Worm (Caenorhabditis elegans) whole organism, L2 larva: ENCODE results near the gene K03H6.1.

Source experiments
- C34F6.9 ChIP-seq: fragments of 150-350 bp; optimal IDR thresholded peaks from 2 replicates; lab custom pipeline; 2014; ENCODE audit warnings: missing biosample characterization, missing genetic modification characterization
- F13H6.1 ChIP-seq: sonication (generic microtip); optimal IDR thresholded peaks from 2 replicates; lab custom pipeline; 2016; ENCODE audit warnings: missing genetic modification characterization, missing compliant biosample characterization
- R02D3.7 ChIP-seq: fragments of 150-350 bp; optimal IDR thresholded peaks from 2 replicates; lab custom pipeline; 2014; ENCODE audit warnings: missing biosample characterization, missing genetic modification characterization
- Y55F3AM.14 ChIP-seq: fragments of 200-800 bp; sonication (Bioruptor generic); optimal IDR thresholded peaks from 2 replicates; lab custom pipeline; 2018; ENCODE audit warnings: mild to moderate bottlenecking, missing genetic modification characterization, missing compliant biosample characterization
- ZK546.5 ChIP-seq: sonication (generic microtip); optimal IDR thresholded peaks from 2 replicates; lab custom pipeline; 2017; ENCODE audit warnings: missing biosample characterization, missing genetic modification characterization
- alr-1 ChIP-seq: fragments of 150-350 bp; optimal IDR thresholded peaks from 2 replicates; lab custom pipeline; 2014; ENCODE audit warnings: missing biosample characterization, missing genetic modification characterization
- aly-2 ChIP-seq: fragments of 150-350 bp; optimal IDR thresholded peaks from 2 replicates; lab custom pipeline; 2014; ENCODE audit warnings: missing biosample characterization, missing genetic modification characterization
- ama-1 ChIP-seq: fragments of 150-350 bp; optimal IDR thresholded peaks from 2 replicates; lab custom pipeline; 2018; ENCODE audit warnings: inconsistent platforms
- blmp-1 ChIP-seq: sonication (generic microtip); optimal IDR thresholded peaks from 2 replicates; lab custom pipeline; 2017; ENCODE audit warnings: missing genetic modification characterization, mild to moderate bottlenecking, missing compliant biosample characterization, antibody characterized with exemption, moderate library complexity; ENCODE audit not compliant: insufficient read depth
- ceh-16 ChIP-seq: fragments of 150-350 bp; optimal IDR thresholded peaks from 2 replicates; lab custom pipeline; 2014; ENCODE audit warnings: missing biosample characterization, missing genetic modification characterization
- ceh-82 ChIP-seq: fragments of 150-350 bp; optimal IDR thresholded peaks from 2 replicates; lab custom pipeline; 2014; ENCODE audit warnings: missing biosample characterization, missing genetic modification characterization
- crh-2 ChIP-seq: sonication (generic microtip); optimal IDR thresholded peaks from 2 replicates; lab custom pipeline; 2017; ENCODE audit warnings: missing biosample characterization, missing genetic modification characterization
- dmd-4 ChIP-seq: sonication (generic microtip); optimal IDR thresholded peaks from 2 replicates; lab custom pipeline; 2017; ENCODE audit warnings: missing biosample characterization, missing genetic modification characterization
- egl-27 ChIP-seq: sonication (generic microtip); optimal IDR thresholded peaks from 3 replicates; lab custom pipeline; 2017; ENCODE audit warnings: missing biosample characterization, missing genetic modification reagents, missing genetic modification characterization
- elt-1 ChIP-seq: fragments of 150-350 bp; optimal IDR thresholded peaks from 2 replicates; lab custom pipeline; 2014; ENCODE audit warnings: missing biosample characterization, missing genetic modification characterization
- elt-3 ChIP-seq: sonication (generic microtip); optimal IDR thresholded peaks from 2 replicates; lab custom pipeline; 2017; ENCODE audit warnings: missing biosample characterization, missing genetic modification characterization
- fos-1 ChIP-seq: fragments of 150-350 bp; optimal IDR thresholded peaks from 2 replicates; lab custom pipeline; 2014; ENCODE audit warnings: missing biosample characterization, missing genetic modification characterization
- gmeb-1 ChIP-seq: fragments of 150-350 bp; optimal IDR thresholded peaks from 2 replicates; lab custom pipeline; 2014; ENCODE audit warnings: missing biosample characterization, missing genetic modification characterization
- lin-11 ChIP-seq: fragments of 150-350 bp; sonication (generic microtip); optimal IDR thresholded peaks from 2 replicates; lab custom pipeline; 2014; ENCODE audit warnings: missing biosample characterization, missing genetic modification characterization, inconsistent platforms, mixed read lengths
- lin-13 ChIP-seq: fragments of 150-350 bp; optimal IDR thresholded peaks from 2 replicates; lab custom pipeline; 2014; ENCODE audit warnings: missing biosample characterization, missing genetic modification reagents, missing genetic modification characterization
- lin-39 ChIP-seq: fragments of 150-350 bp; optimal IDR thresholded peaks from 2 replicates; lab custom pipeline; 2014; ENCODE audit warnings: missing biosample characterization, missing genetic modification reagents, missing genetic modification characterization
- lsy-2 ChIP-seq, 2 experiments: fragments of 150-350 bp in 1 of 2; sonication (generic microtip) in 1 of 2; optimal IDR thresholded peaks; 2 replicates each; lab custom pipeline; 2014 to 2017; ENCODE audit warnings: missing biosample characterization in 2 of 2, missing genetic modification characterization in 2 of 2
- mab-5 ChIP-seq: fragments of 150-350 bp; optimal IDR thresholded peaks from 2 replicates; lab custom pipeline; 2014; ENCODE audit warnings: missing biosample characterization, missing genetic modification characterization
- mbf-1 ChIP-seq: sonication (generic microtip); optimal IDR thresholded peaks from 2 replicates; lab custom pipeline; 2017; ENCODE audit warnings: missing biosample characterization, missing genetic modification characterization
- mdl-1 ChIP-seq, 2 experiments: fragments of 150-350 bp in 1 of 2; sonication (generic microtip) in 1 of 2; optimal IDR thresholded peaks; 2 replicates each; lab custom pipeline; 2017; ENCODE audit warnings: missing biosample characterization in 2 of 2, missing genetic modification characterization in 2 of 2
- nhr-10 ChIP-seq: sonication (generic microtip); optimal IDR thresholded peaks from 2 replicates; lab custom pipeline; 2017; ENCODE audit warnings: missing biosample characterization, missing genetic modification characterization
- nhr-11 ChIP-seq: fragments of 150-350 bp; optimal IDR thresholded peaks from 2 replicates; lab custom pipeline; 2014; ENCODE audit warnings: missing biosample characterization, missing genetic modification characterization
- nhr-12 ChIP-seq: fragments of 150-350 bp; optimal IDR thresholded peaks from 2 replicates; lab custom pipeline; 2014; ENCODE audit warnings: missing biosample characterization, missing genetic modification characterization
- nhr-129 ChIP-seq: fragments of 150-350 bp; optimal IDR thresholded peaks from 2 replicates; lab custom pipeline; 2014; ENCODE audit warnings: missing biosample characterization, missing genetic modification characterization
- nhr-21 ChIP-seq: fragments of 150-350 bp; optimal IDR thresholded peaks from 2 replicates; lab custom pipeline; 2014; ENCODE audit warnings: missing biosample characterization, missing genetic modification characterization
- nhr-23 ChIP-seq: fragments of 150-350 bp; optimal IDR thresholded peaks from 2 replicates; lab custom pipeline; 2014; ENCODE audit warnings: missing biosample characterization, missing genetic modification reagents, missing genetic modification characterization
- nhr-237 ChIP-seq: fragments of 150-350 bp; optimal IDR thresholded peaks from 2 replicates; lab custom pipeline; 2014; ENCODE audit warnings: missing biosample characterization, missing genetic modification characterization
- nhr-25 ChIP-seq: fragments of 150-350 bp; sonication (generic microtip); optimal IDR thresholded peaks from 3 replicates; lab custom pipeline; 2014; ENCODE audit warnings: missing biosample characterization, missing genetic modification characterization
- nhr-77 ChIP-seq: fragments of 150-350 bp; optimal IDR thresholded peaks from 2 replicates; lab custom pipeline; 2014; ENCODE audit warnings: missing biosample characterization, missing genetic modification characterization
- peb-1 ChIP-seq: fragments of 150-350 bp; optimal IDR thresholded peaks from 2 replicates; lab custom pipeline; 2014; ENCODE audit warnings: missing biosample characterization, missing genetic modification characterization
- sem-4 ChIP-seq: fragments of 150-350 bp; optimal IDR thresholded peaks from 2 replicates; lab custom pipeline; 2014; ENCODE audit warnings: missing biosample characterization, missing genetic modification reagents, missing genetic modification characterization
- skn-1 ChIP-seq: sonication (generic microtip); optimal IDR thresholded peaks from 2 replicates; lab custom pipeline; 2017; ENCODE audit warnings: missing biosample characterization, missing genetic modification characterization
- sma-3 ChIP-seq: sonication (generic microtip); optimal IDR thresholded peaks from 2 replicates; lab custom pipeline; 2016; ENCODE audit warnings: missing genetic modification reagents, missing genetic modification characterization, missing compliant biosample characterization
- sma-9 ChIP-seq, 2 experiments: fragments of 150-350 bp in 1 of 2; sonication (generic microtip) in 1 of 2; optimal IDR thresholded peaks; 2 replicates each; lab custom pipeline; 2014 to 2016; ENCODE audit warnings: missing genetic modification characterization in 2 of 2, mild to moderate bottlenecking in 1 of 2, missing biosample characterization in 1 of 2, missing compliant biosample characterization in 1 of 2, missing genetic modification reagents in 1 of 2, moderate library complexity in 1 of 2
- snpc-4 ChIP-seq: fragments of 150-350 bp; optimal IDR thresholded peaks from 2 replicates; lab custom pipeline; 2014; ENCODE audit warnings: missing biosample characterization, missing genetic modification characterization
- unc-39 ChIP-seq: fragments of 150-350 bp; optimal IDR thresholded peaks from 2 replicates; lab custom pipeline; 2014; ENCODE audit warnings: missing biosample characterization, missing genetic modification characterization
- unc-55 ChIP-seq: fragments of 150-350 bp; sonication (generic microtip); optimal IDR thresholded peaks from 3 replicates; lab custom pipeline; 2014; ENCODE audit warnings: missing biosample characterization, missing genetic modification reagents, missing genetic modification characterization
- unc-62 ChIP-seq: fragments of 150-350 bp; optimal IDR thresholded peaks from 2 replicates; lab custom pipeline; 2014; ENCODE audit warnings: missing biosample characterization, missing genetic modification reagents, missing genetic modification characterization
- zag-1 ChIP-seq: fragments of 150-350 bp; optimal IDR thresholded peaks from 2 replicates; lab custom pipeline; 2014; ENCODE audit warnings: missing biosample characterization, missing genetic modification characterization
- ztf-1 ChIP-seq: fragments of 200-800 bp; sonication (Bioruptor generic); conservative IDR thresholded peaks from 2 replicates; pipeline ENCODE4 v1.3.6; 2022; ENCODE audit warnings: missing genetic modification characterization, missing compliant biosample characterization
- ztf-11 ChIP-seq: sonication (generic microtip); optimal IDR thresholded peaks from 2 replicates; lab custom pipeline; 2017; ENCODE audit warnings: missing biosample characterization, missing genetic modification characterization
- ztf-4 ChIP-seq: fragments of 150-350 bp; optimal IDR thresholded peaks from 2 replicates; lab custom pipeline; 2014; ENCODE audit warnings: missing biosample characterization, missing genetic modification characterization

Gene K03H6.1

DNA sequence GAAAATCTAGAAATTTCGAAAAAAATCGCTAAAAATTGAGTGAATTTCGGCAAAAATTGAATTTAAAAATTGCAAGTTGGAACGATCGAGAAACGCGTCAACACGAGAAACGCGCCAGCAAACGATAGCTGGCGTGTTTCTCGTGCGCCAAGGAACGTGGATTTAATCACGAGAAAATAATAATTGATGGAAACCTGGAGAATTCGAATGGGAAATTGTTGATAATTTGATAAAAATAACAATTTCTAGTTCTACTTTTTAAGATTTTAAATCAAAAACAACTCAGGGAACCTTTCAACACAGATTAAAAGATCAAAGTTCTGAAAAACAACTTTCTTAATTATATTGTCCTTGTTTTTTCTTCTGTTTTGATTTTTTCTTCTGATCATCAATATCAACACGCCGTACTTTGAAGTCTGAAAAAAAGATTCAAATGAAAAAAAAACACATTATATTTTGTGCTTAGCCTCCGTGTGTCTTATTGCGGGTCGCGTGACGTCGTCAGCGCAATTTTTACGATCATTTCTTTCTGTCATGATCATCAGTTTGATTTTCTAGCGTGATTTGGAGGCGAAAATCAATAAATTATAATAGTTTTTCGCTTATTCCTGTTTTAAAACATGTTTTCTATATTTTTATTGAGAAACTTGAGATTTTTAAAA is 27.4 kb upstream of the K03H6.1 start, which contains the start of gene npp-20 (continued):
- no peak for TF ChIP-seq nhr-12 (tag; lab: Kevin White, UChicago)
- peak; percentile 7 for TF ChIP-seq egl-27 (tag; lab: Kevin White, UChicago)
- TF ChIP-seq alr-1 (tag; lab: Kevin White, UChicago) = no peak
- TF ChIP-seq nhr-23 (tag; lab: Kevin White, UChicago) = no peak
- no peak for TF ChIP-seq nhr-77 (tag; lab: Kevin White, UChicago)
- no peak for TF ChIP-seq ztf-1 (GFP tag; lab: Robert Waterston, UW)
- TF ChIP-seq F13H6.1 = peak; percentile 24
- TF ChIP-seq zag-1 (tag; lab: Kevin White, UChicago) = no peak
- peak; percentile 41 for TF ChIP-seq nhr-129 (tag; lab: Kevin White, UChicago)
- TF ChIP-seq, all 48 proteins: peak for 14

DNA sequence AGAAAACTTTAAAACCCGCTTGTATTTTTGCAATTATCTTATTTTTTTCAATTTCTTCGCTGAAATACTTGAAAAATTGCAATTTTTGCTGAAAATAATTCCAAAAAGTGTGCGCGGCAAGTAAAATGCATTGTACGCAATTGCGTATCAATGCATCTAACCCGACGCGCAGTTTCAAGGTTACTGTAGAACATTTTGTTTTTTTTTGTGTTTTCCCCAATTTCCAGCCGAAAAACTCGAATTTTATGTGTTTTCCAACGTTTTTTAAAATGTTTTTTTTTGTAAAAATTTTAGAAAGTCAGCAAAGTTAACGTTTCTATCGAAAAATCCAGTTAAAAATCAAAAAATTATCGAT is 26.9 kb upstream of the K03H6.1 start:
- no peak for TF ChIP-seq nhr-12 (tag; lab: Kevin White, UChicago)
- no peak for TF ChIP-seq sem-4 (tag; lab: Kevin White, UChicago)
- no peak for TF ChIP-seq R02D3.7
- TF ChIP-seq nhr-11 (tag; lab: Kevin White, UChicago) = no peak
- TF ChIP-seq blmp-1 (tag; lab: Kevin White, UChicago) = no peak
- no peak for TF ChIP-seq fos-1 (tag; lab: Kevin White, UChicago)
- TF ChIP-seq nhr-10 = no peak
- TF ChIP-seq, all 48 proteins: peak for 0

- TF ChIP-seq lin-13 (GFP tag; lab: Kevin White, UChicago) = peak; percentile 58
- peak; percentile 60 for TF ChIP-seq sma-3
- TF ChIP-seq dmd-4 = no peak
- peak; percentile 62 for TF ChIP-seq mab-5 (tag; lab: Kevin White, UChicago)
- TF ChIP-seq nhr-11 (tag; lab: Kevin White, UChicago) = no peak
- no peak for TF ChIP-seq nhr-237 (tag; lab: Kevin White, UChicago)
- peak; percentile 25 for TF ChIP-seq fos-1 (tag; lab: Kevin White, UChicago)
- TF ChIP-seq nhr-77 (tag; lab: Kevin White, UChicago) = no peak
- TF ChIP-seq ZK546.5 (tag; lab: Kevin White, UChicago) = no peak
- peak; percentile 85 to 90 for TF ChIP-seq mdl-1 (tag; optimal IDR thresholded peaks at IDR 0.05; lab: Kevin White, UChicago)
- no peak for TF ChIP-seq ceh-16 (tag; lab: Kevin White, UChicago)
- TF ChIP-seq blmp-1 (tag; lab: Kevin White, UChicago) = no peak
- no peak for TF ChIP-seq elt-1 (tag; lab: Kevin White, UChicago)
- TF ChIP-seq Y55F3AM.14 (GFP tag; lab: Kevin White, UChicago) = no peak
- no peak for TF ChIP-seq skn-1 (tag; lab: Kevin White, UChicago)
- peak; percentile 66 for TF ChIP-seq crh-2
- no peak for TF ChIP-seq elt-3 (tag; lab: Kevin White, UChicago)
- TF ChIP-seq F13H6.1 = peak; percentile 51
- no peak for TF ChIP-seq R02D3.7
- peak; percentile 47 for TF ChIP-seq gmeb-1 (tag; lab: Kevin White, UChicago)
- TF ChIP-seq snpc-4 = peak; percentile 18
- no peak for TF ChIP-seq sem-4 (tag; lab: Kevin White, UChicago)
- no peak for TF ChIP-seq sma-9 (GFP tag; optimal IDR thresholded peaks at IDR 0.05; lab: Kevin White, UChicago)
- no peak for TF ChIP-seq sma-9 (tag; optimal IDR thresholded peaks at IDR 0.05; lab: Kevin White, UChicago)
- no peak for TF ChIP-seq nhr-23 (tag; lab: Kevin White, UChicago)
- no peak for TF ChIP-seq ztf-1 (GFP tag; lab: Robert Waterston, UW)
- TF ChIP-seq mbf-1 (tag; lab: Kevin White, UChicago) = no peak
- TF ChIP-seq aly-2 (tag; lab: Kevin White, UChicago) = no peak
- no peak for TF ChIP-seq peb-1 (tag; lab: Kevin White, UChicago)
- TF ChIP-seq lsy-2 (tag; optimal IDR thresholded peaks at IDR 0.05; lab: Kevin White, UChicago) = peak in 1 of 2 experiments; percentile 78
- peak; percentile 55 for TF ChIP-seq unc-55 (GFP tag; lab: Kevin White, UChicago)
- TF ChIP-seq nhr-12 (tag; lab: Kevin White, UChicago) = no peak
- peak; percentile 25 for TF ChIP-seq ama-1 (lab: Kevin White, UChicago)
- TF ChIP-seq C34F6.9 (tag; lab: Kevin White, UChicago) = peak; percentile 80
- no peak for TF ChIP-seq unc-39 (tag; lab: Kevin White, UChicago)
- TF ChIP-seq zag-1 (tag; lab: Kevin White, UChicago) = no peak
- no peak for TF ChIP-seq ztf-4 (tag; lab: Kevin White, UChicago)
- TF ChIP-seq nhr-10 = no peak
- TF ChIP-seq nhr-129 (tag; lab: Kevin White, UChicago) = peak; percentile 67
- TF ChIP-seq lin-11 (tag; lab: Kevin White, UChicago) = peak; percentile 5
- TF ChIP-seq ztf-11 = no peak
- TF ChIP-seq nhr-21 (tag; lab: Kevin White, UChicago) = peak; percentile 21
- TF ChIP-seq egl-27 (tag; lab: Kevin White, UChicago) = no peak
- TF ChIP-seq unc-62 (GFP tag; lab: Kevin White, UChicago) = no peak
- TF ChIP-seq ceh-82 (tag; lab: Kevin White, UChicago) = no peak
- no peak for TF ChIP-seq alr-1 (tag; lab: Kevin White, UChicago)
- TF ChIP-seq nhr-25 = peak; percentile 44
- no peak for TF ChIP-seq lin-39 (tag; lab: Kevin White, UChicago)
Observed at ce11 chrIV:1497448-1497847, 26.1 kb upstream of the K03H6.1 start, which contains the start of gene hxk-3. hxk-3 (plus strand) TSS chrIV:1497626.
